Fruit fly (Drosophila melanogaster): Measurements from ENCODE around the gene CG12025.

CG12025 gene

DNA sequence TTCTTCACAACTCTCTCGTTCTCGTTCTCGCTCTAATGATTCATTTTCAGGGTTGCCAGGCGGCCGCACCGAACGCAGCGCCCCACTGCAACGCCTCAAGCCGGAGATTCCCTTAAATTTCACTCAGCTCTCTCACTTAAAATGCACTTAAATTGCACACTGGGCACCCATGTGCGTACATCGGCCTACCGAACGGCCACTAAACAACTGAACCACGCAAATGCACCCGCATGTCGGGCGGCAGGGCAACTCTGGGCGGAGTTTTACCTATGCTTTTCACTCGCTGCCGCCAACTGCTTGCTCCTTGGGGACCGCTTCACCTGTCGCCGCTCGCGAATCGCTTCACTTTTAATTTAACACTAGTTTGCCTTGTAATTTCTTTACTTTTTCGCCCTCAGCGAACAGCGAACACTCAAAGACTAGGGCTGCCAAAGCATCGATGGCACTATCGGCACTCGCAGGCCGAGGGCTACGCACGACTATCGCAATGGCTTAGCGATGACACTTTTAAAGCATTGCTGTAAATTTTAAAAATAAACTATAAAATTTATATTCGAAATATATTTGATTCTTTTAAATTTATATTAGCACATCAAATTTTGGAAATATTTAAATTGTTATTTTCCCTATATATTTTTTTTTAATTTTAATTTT lies 3.3 kb upstream of the CG12025 start, which contains the start of gene Rap1 (continued):
- TF ChIP-seq trem (tag; optimal IDR thresholded peaks at IDR 0.05) (peak; percentile 53), caup (GFP tag; optimal IDR thresholded peaks at IDR 0.05; ENCODE audit: severe bottlenecking) (no peak), Camta (GFP tag; optimal IDR thresholded peaks at IDR 0.05) (peak; percentile 50), psq (GFP tag; optimal IDR thresholded peaks at IDR 0.05) (peak; percentile 26), CTCF (GFP tag; optimal IDR thresholded peaks at IDR 0.05) (peak; percentile 4), CG11504 (tag; optimal IDR thresholded peaks at IDR 0.05) (peak; percentile 65), wek (GFP tag; optimal IDR thresholded peaks at IDR 0.05) (no peak), CG11695 (GFP tag; IDR thresholded peaks at IDR 0.05) (peak; percentile 42; the same call in 2 of the 3 replicates), Atf-2 (GFP tag; optimal IDR thresholded peaks at IDR 0.05) (peak; percentile 39), Chrac-16 (GFP tag; optimal IDR thresholded peaks at IDR 0.05) (peak; percentile 45), row (GFP tag; IDR thresholded peaks at IDR 0.05) (peak; percentile 93), CG12219 (GFP tag; optimal IDR thresholded peaks at IDR 0.05) (no peak), CG2889 (GFP tag; IDR thresholded peaks at IDR 0.05) (peak; percentile 64; the same call in 2 of the 3 replicates), grau (tag; optimal IDR thresholded peaks at IDR 0.05) (peak; percentile 37), bsh (GFP tag; optimal IDR thresholded peaks at IDR 0.05) (no peak), CG7839 (tag; optimal IDR thresholded peaks at IDR 0.05) (peak; percentile 49), Sox102F (GFP tag; optimal IDR thresholded peaks at IDR 0.05) (peak; percentile 28), wdn (GFP tag; IDR thresholded peaks at IDR 0.05) (peak; percentile 51; the same call in 1 of the 2 replicates), CG10147 (GFP tag; optimal IDR thresholded peaks at IDR 0.05) (peak; percentile 60), ind (GFP tag; optimal IDR thresholded peaks at IDR 0.05) (peak; percentile 49), Pdp1 (GFP tag; optimal IDR thresholded peaks at IDR 0.05) (peak; percentile 52 to 64), CG10654 (GFP tag; optimal IDR thresholded peaks at IDR 0.05) (peak; percentile 46), unc-4 (GFP tag; IDR thresholded peaks at IDR 0.05; ENCODE audit: partially characterized antibody) (peak; percentile 91), grn (GFP tag; optimal IDR thresholded peaks at IDR 0.05) (no peak), CG16815 (GFP tag; optimal IDR thresholded peaks at IDR 0.05) (peak; percentile 18), ERR (GFP tag; optimal IDR thresholded peaks at IDR 0.05) (peak; percentile 35), CG12299 (tag; optimal IDR thresholded peaks at IDR 0.05) (no peak), CG10321 (GFP tag; IDR thresholded peaks at IDR 0.05) (0 out of 2 replicates have a peak, but pooled peaks have one; percentile 25), CG14667 (GFP tag; IDR thresholded peaks at IDR 0.05) (peak; percentile 74), knrl (GFP tag; IDR thresholded peaks at IDR 0.05; ENCODE audit: partially characterized antibody) (peak; percentile 96), B-H1 (GFP tag; IDR thresholded peaks at IDR 0.05) (peak; percentile 49), CG4854 (GFP tag; optimal IDR thresholded peaks at IDR 0.05) (peak; percentile 7), Awh (GFP tag; IDR thresholded peaks at IDR 0.05) (peak; percentile 44; the same call in 1 of the 2 replicates), vfl (GFP tag; optimal IDR thresholded peaks at IDR 0.05) (peak; percentile 40), CG7372 (GFP tag; IDR thresholded peaks at IDR 0.05) (peak; percentile 44; the same call in 1 of the 2 replicates), ham (GFP tag; IDR thresholded peaks at IDR 0.05) (peak; percentile 7; the same call in 1 of the 2 replicates), C15 (GFP tag; IDR thresholded peaks at IDR 0.05) (0 out of 3 replicates have a peak, but pooled peaks have one; percentile 33), CG10366 (GFP tag; IDR thresholded peaks at IDR 0.05) (peak; percentile 75), CG15514 (GFP tag; optimal IDR thresholded peaks at IDR 0.05) (peak; percentile 86), Bgb (GFP tag; IDR thresholded peaks at IDR 0.05; ENCODE audit: partially characterized antibody) (peak; percentile 94), CG12155 (GFP tag; optimal IDR thresholded peaks at IDR 0.05) (peak; percentile 52), HmgD (GFP tag; optimal IDR thresholded peaks at IDR 0.05) (peak; percentile 13), Med (GFP tag) (peak; percentile 90), CG5245 (GFP tag; optimal IDR thresholded peaks at IDR 0.05) (peak; percentile 21), Bdp1 (GFP tag; optimal IDR thresholded peaks at IDR 0.05) (peak; percentile 19), Xbp1 (GFP tag; optimal IDR thresholded peaks at IDR 0.05) (peak; percentile 70), CG6765 (GFP tag; optimal IDR thresholded peaks at IDR 0.05) (no peak), CG17359 (tag; optimal IDR thresholded peaks at IDR 0.05) (peak; percentile 21), exex (tag; optimal IDR thresholded peaks at IDR 0.05) (peak; percentile 24)
